Worm (Caenorhabditis elegans) whole organism, late embryonic: ENCODE results near the gene srsx-19.
A peak's percentile ranks its signal among the peaks of the same experiment; 100 is the strongest.

Experiments
- C08G9.2 ChIP-seq: sonication (generic microtip); optimal IDR thresholded peaks from 2 replicates; lab custom pipeline; 2016; ENCODE audit warnings: mild to moderate bottlenecking, missing genetic modification characterization, moderate library complexity, missing compliant biosample characterization
- K09A11.1 ChIP-seq: sonication (generic microtip); optimal IDR thresholded peaks from 2 replicates; lab custom pipeline; 2017; ENCODE audit warnings: antibody characterized with exemption, mild to moderate bottlenecking, missing genetic modification characterization, missing compliant biosample characterization; ENCODE audit not compliant: insufficient read depth
- T23F11.4 ChIP-seq: fragments of 200-800 bp; sonication (Bioruptor generic); optimal IDR thresholded peaks from 2 replicates; lab custom pipeline; 2018; ENCODE audit warnings: mild to moderate bottlenecking, missing genetic modification characterization, missing compliant biosample characterization
- Y22D7AL.16 ChIP-seq: sonication (generic microtip); optimal IDR thresholded peaks from 2 replicates; lab custom pipeline; 2016; ENCODE audit warnings: missing genetic modification characterization, missing compliant biosample characterization
- ahr-1 ChIP-seq: sonication (generic microtip); optimal IDR thresholded peaks from 2 replicates; lab custom pipeline; 2016; ENCODE audit warnings: missing genetic modification characterization, missing compliant biosample characterization
- ceh-14 ChIP-seq: sonication (generic microtip); optimal IDR thresholded peaks from 2 replicates; lab custom pipeline; 2016; ENCODE audit warnings: missing genotype, missing genetic modification characterization, missing compliant biosample characterization
- ceh-18 ChIP-seq: sonication (generic microtip); optimal IDR thresholded peaks from 2 replicates; lab custom pipeline; 2016; ENCODE audit warnings: missing genetic modification characterization, missing compliant biosample characterization
- ceh-19 ChIP-seq: fragments of 200-800 bp; sonication (Bioruptor generic); optimal IDR thresholded peaks from 2 replicates; lab custom pipeline; 2018; ENCODE audit warnings: mild to moderate bottlenecking, missing genetic modification characterization, missing compliant biosample characterization
- ceh-2 ChIP-seq: sonication (generic microtip); optimal IDR thresholded peaks from 2 replicates; lab custom pipeline; 2016; ENCODE audit warnings: missing genotype, missing genetic modification characterization, missing compliant biosample characterization
- ceh-24 ChIP-seq: sonication (generic microtip); optimal IDR thresholded peaks from 2 replicates; lab custom pipeline; 2016; ENCODE audit warnings: mild to moderate bottlenecking, missing genetic modification characterization, missing compliant biosample characterization
- ceh-31 ChIP-seq: sonication (generic microtip); optimal IDR thresholded peaks from 2 replicates; lab custom pipeline; 2016; ENCODE audit warnings: missing genetic modification characterization, missing compliant biosample characterization
- ceh-34 ChIP-seq: sonication (generic microtip); optimal IDR thresholded peaks from 2 replicates; lab custom pipeline; 2016; ENCODE audit warnings: mild to moderate bottlenecking, missing genetic modification characterization, missing compliant biosample characterization
- ceh-45 ChIP-seq: fragments of 200-800 bp; sonication (Bioruptor generic); IDR thresholded peaks from 2 replicates; pipeline ENCODE4 v1.3.6; 2022; ENCODE audit warnings: missing genetic modification reagents, missing genetic modification characterization, missing compliant biosample characterization
- ceh-48 ChIP-seq: sonication (generic microtip); optimal IDR thresholded peaks from 2 replicates; lab custom pipeline; 2016; ENCODE audit warnings: missing genetic modification characterization, inconsistent platforms, missing compliant biosample characterization
- elt-2 ChIP-seq: sonication (generic microtip); optimal IDR thresholded peaks from 2 replicates; lab custom pipeline; 2016; ENCODE audit warnings: missing genetic modification reagents, missing genetic modification characterization, missing compliant biosample characterization
- elt-4 ChIP-seq: sonication (generic microtip); optimal IDR thresholded peaks from 2 replicates; lab custom pipeline; 2016; ENCODE audit warnings: missing genetic modification characterization, missing compliant biosample characterization
- gmeb-2 ChIP-seq: sonication (generic microtip); optimal IDR thresholded peaks from 2 replicates; lab custom pipeline; 2016; ENCODE audit warnings: missing genetic modification characterization, inconsistent platforms, missing compliant biosample characterization
- hlh-13 ChIP-seq: fragments of 200-800 bp; sonication (Bioruptor generic); optimal IDR thresholded peaks from 2 replicates; lab custom pipeline; 2018; ENCODE audit warnings: mild to moderate bottlenecking, missing genetic modification characterization, missing compliant biosample characterization
- hlh-15 ChIP-seq: sonication (generic microtip); optimal IDR thresholded peaks from 2 replicates; lab custom pipeline; 2016; ENCODE audit warnings: missing genetic modification characterization, missing compliant biosample characterization
- hlh-30 ChIP-seq: sonication (generic microtip); optimal IDR thresholded peaks from 2 replicates; lab custom pipeline; 2017; ENCODE audit warnings: antibody characterized with exemption, missing genetic modification characterization, missing compliant biosample characterization; ENCODE audit not compliant: insufficient read depth
- hlh-6 ChIP-seq: sonication (generic microtip); optimal IDR thresholded peaks from 2 replicates; lab custom pipeline; 2016; ENCODE audit warnings: missing genotype, missing genetic modification characterization, missing compliant biosample characterization
- lin-11 ChIP-seq: fragments of 200-800 bp; sonication (Bioruptor generic); optimal IDR thresholded peaks from 2 replicates; lab custom pipeline; 2018; ENCODE audit warnings: mild to moderate bottlenecking, missing genetic modification characterization, missing compliant biosample characterization
- mec-3 ChIP-seq: sonication (generic microtip); optimal IDR thresholded peaks from 2 replicates; lab custom pipeline; 2016; ENCODE audit warnings: borderline replicate concordance, missing genetic modification characterization, missing compliant biosample characterization
- nhr-11 ChIP-seq: fragments of 150-350 bp; optimal IDR thresholded peaks from 2 replicates; lab custom pipeline; 2014; ENCODE audit warnings: missing biosample characterization, missing genetic modification characterization
- nhr-232 ChIP-seq: sonication (generic microtip); optimal IDR thresholded peaks from 2 replicates; lab custom pipeline; 2016; ENCODE audit warnings: missing genetic modification characterization, missing compliant biosample characterization
- odd-2 ChIP-seq: sonication (generic microtip); optimal IDR thresholded peaks from 2 replicates; lab custom pipeline; 2017; ENCODE audit warnings: antibody characterized with exemption, mild to moderate bottlenecking, missing genetic modification characterization, missing compliant biosample characterization
- pat-9 ChIP-seq: fragments of 200-800 bp; sonication (Bioruptor generic); optimal IDR thresholded peaks from 2 replicates; lab custom pipeline; 2018; ENCODE audit warnings: mild to moderate bottlenecking, missing genetic modification characterization, moderate library complexity, missing compliant biosample characterization
- pax-1 ChIP-seq: fragments of 150-350 bp; optimal IDR thresholded peaks from 2 replicates; lab custom pipeline; 2014; ENCODE audit warnings: missing biosample characterization, missing genetic modification characterization
- pros-1 ChIP-seq: fragments of 150-350 bp; optimal IDR thresholded peaks from 2 replicates; lab custom pipeline; 2014; ENCODE audit warnings: missing biosample characterization, missing genetic modification reagents, missing genetic modification characterization
- rnt-1 ChIP-seq: sonication (generic microtip); optimal IDR thresholded peaks from 2 replicates; lab custom pipeline; 2016; ENCODE audit warnings: missing genetic modification characterization, missing compliant biosample characterization
- sdc-2 ChIP-seq: sonication (generic microtip); optimal IDR thresholded peaks from 2 replicates; lab custom pipeline; 2016; ENCODE audit warnings: missing genotype, missing genetic modification characterization, missing compliant biosample characterization
- sox-2 ChIP-seq: fragments of 200-800 bp; sonication (Bioruptor generic); IDR thresholded peaks from 2 replicates; pipeline ENCODE4 v1.3.6; 2022; ENCODE audit warnings: missing genetic modification reagents, missing genetic modification characterization, missing compliant biosample characterization
- syd-9 ChIP-seq: sonication (generic microtip); optimal IDR thresholded peaks from 2 replicates; lab custom pipeline; 2016; ENCODE audit warnings: mild to moderate bottlenecking, missing genetic modification characterization, moderate library complexity, missing compliant biosample characterization
- ttx-3 ChIP-seq: sonication (generic microtip); optimal IDR thresholded peaks from 2 replicates; lab custom pipeline; 2016; ENCODE audit warnings: missing genetic modification reagents, missing genetic modification characterization, missing compliant biosample characterization
- unc-3 ChIP-seq, 2 experiments: fragments of 200-800 bp in 1 of 2; sonication (Bioruptor generic) in 1 of 2; sonication (generic microtip) in 1 of 2; conservative IDR thresholded peaks in 1 of 2; optimal IDR thresholded peaks in 1 of 2; 2 replicates each; pipeline versions ENCODE4 v1.3.6 to Lab custom; 2016 to 2022; ENCODE audit warnings: missing compliant biosample characterization in 2 of 2, missing genetic modification characterization in 2 of 2, missing genetic modification reagents in 1 of 2
- unc-42 ChIP-seq: sonication (generic microtip); optimal IDR thresholded peaks from 2 replicates; lab custom pipeline; 2016; ENCODE audit warnings: missing genotype, missing genetic modification characterization, missing compliant biosample characterization
- zip-5 ChIP-seq: sonication (generic microtip); optimal IDR thresholded peaks from 2 replicates; lab custom pipeline; 2016; ENCODE audit warnings: missing genetic modification characterization, missing compliant biosample characterization

Gene srsx-19

DNA sequence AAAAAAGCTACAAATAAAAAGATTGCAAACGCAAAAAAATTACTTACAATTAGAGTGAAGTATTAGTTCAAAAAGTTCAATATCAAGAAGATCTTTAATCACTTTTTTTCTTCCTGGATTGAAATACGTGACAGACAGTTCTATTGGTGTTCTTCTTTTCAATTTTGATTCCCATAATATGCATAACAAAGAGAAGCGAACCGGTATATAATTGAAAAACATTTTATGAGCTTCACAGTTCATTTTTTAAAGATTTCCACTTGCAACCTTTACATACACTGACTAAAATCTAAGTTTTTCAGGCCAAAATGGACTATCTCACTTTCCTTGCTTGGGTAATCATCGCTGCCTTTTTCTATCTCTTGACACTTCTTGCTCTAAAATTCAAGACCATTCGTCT lies 10.9 kb upstream of the srsx-19 start, which contains the start of gene T22G5.1:
Gene T22G5.1 (plus strand): TSS at position 301 of the 400 bp plus-strand sequence.
- TF ChIP-seq ceh-18 (tag; lab: Kevin White, UChicago): no peak
- TF ChIP-seq nhr-11: no peak
- no peak for TF ChIP-seq sdc-2
- TF ChIP-seq ttx-3: no peak
- no peak for TF ChIP-seq ceh-2 (tag; lab: Kevin White, UChicago)
- no peak for TF ChIP-seq ceh-14 (tag; lab: Kevin White, UChicago)
- no peak for TF ChIP-seq zip-5 (tag; lab: Kevin White, UChicago)
- TF ChIP-seq T23F11.4 (GFP tag; lab: Kevin White, UChicago): no peak
- no peak for TF ChIP-seq hlh-6 (tag; lab: Kevin White, UChicago)
- TF ChIP-seq ceh-45 (GFP tag; lab: Robert Waterston, UW): no peak
- TF ChIP-seq ceh-19 (GFP tag; lab: Kevin White, UChicago): no peak
- no peak for TF ChIP-seq sox-2
- TF ChIP-seq syd-9 (tag; lab: Kevin White, UChicago): no peak

- TF ChIP-seq gmeb-2 (no peak), pax-1 (no peak), hlh-30 (tag; lab: Kevin White, UChicago) (no peak), K09A11.1 (tag; lab: Kevin White, UChicago) (no peak), ceh-34 (no peak), mec-3 (tag; lab: Kevin White, UChicago) (no peak), pat-9 (tag; lab: Kevin White, UChicago) (no peak), hlh-6 (tag; lab: Kevin White, UChicago) (no peak), syd-9 (tag; lab: Kevin White, UChicago) (no peak), ceh-24 (tag; lab: Kevin White, UChicago) (no peak), ahr-1 (no peak), hlh-15 (no peak), odd-2 (tag; lab: Kevin White, UChicago) (no peak), pros-1 (tag; lab: Kevin White, UChicago) (no peak)
These were observed 9.2 kb upstream of the srsx-19 start for ce11 chrV:13878226-13878625.

- TF ChIP-seq hlh-15: no peak
- TF ChIP-seq elt-4 (tag; lab: Kevin White, UChicago): no peak
- no peak for TF ChIP-seq Y22D7AL.16 (tag; lab: Kevin White, UChicago)
- no peak for TF ChIP-seq C08G9.2 (tag; lab: Kevin White, UChicago)
- TF ChIP-seq ceh-48 (tag; lab: Kevin White, UChicago): no peak
- TF ChIP-seq hlh-13 (GFP tag; lab: Kevin White, UChicago): no peak
- no peak for TF ChIP-seq nhr-232 (tag; lab: Kevin White, UChicago)
- no peak for TF ChIP-seq elt-2 (tag; lab: Kevin White, UChicago)
- no peak for TF ChIP-seq unc-3 (GFP tag; conservative IDR thresholded peaks at IDR 0.05; lab: Robert Waterston, UW)
- TF ChIP-seq unc-3 (tag; optimal IDR thresholded peaks at IDR 0.05; lab: Kevin White, UChicago): no peak
- no peak for TF ChIP-seq sdc-2
- TF ChIP-seq ceh-31 (tag; lab: Kevin White, UChicago): no peak
- TF ChIP-seq lin-11 (tag; lab: Kevin White, UChicago): no peak
- TF ChIP-seq rnt-1: no peak
These were observed 8.2 kb upstream of the srsx-19 start, which contains the start of gene lbp-7 for ce11 chrV:13879241-13879640. TSS of gene lbp-7 (plus strand) at chrV:13879552.

DNA sequence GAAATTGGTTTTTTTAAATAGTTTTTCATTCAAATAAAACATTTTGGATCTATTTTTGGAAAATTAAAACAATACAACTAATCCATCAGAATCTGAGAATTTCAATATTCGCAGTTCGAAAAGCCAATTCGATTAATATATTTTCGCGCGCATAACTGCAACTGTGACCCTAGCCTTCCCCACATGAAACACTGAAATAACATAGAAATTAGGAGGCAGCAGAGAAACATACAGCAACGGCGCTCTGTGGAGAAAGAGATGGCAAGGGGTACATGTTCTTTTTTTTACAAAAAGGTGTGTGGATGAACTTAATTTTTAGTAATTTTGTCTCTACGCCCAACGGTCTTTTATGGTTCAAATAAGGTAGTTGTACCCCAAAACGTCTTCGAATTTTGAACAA lies 7.3 kb upstream of the srsx-19 start:
- TF ChIP-seq unc-42 (tag; lab: Kevin White, UChicago): peak; percentile 18
- no peak for TF ChIP-seq ceh-19 (GFP tag; lab: Kevin White, UChicago)
